Fruit fly (Drosophila melanogaster): ENCODE measurements around the gene Ret.

dm6 chr2L:21206193-21206592 is 7.6 kb upstream of the Ret start, which contains the start of gene clumsy:
- TF ChIP-seq toe (GFP tag; optimal IDR thresholded peaks at IDR 0.05) = no peak
- TF ChIP-seq Clk (GFP tag; optimal IDR thresholded peaks at IDR 0.05) = no peak
- no peak for TF ChIP-seq bab1 (GFP tag; optimal IDR thresholded peaks at IDR 0.05)
- TF ChIP-seq CG1620 (GFP tag; optimal IDR thresholded peaks at IDR 0.05) = no peak
- no peak for TF ChIP-seq kay (GFP tag; ENCODE audit: borderline replicate concordance)
- TF ChIP-seq tj (GFP tag; optimal IDR thresholded peaks at IDR 0.05) = no peak
- TF ChIP-seq CG5204 (GFP tag; optimal IDR thresholded peaks at IDR 0.05) = no peak

All from whole organism, adult.